Fruit fly (Drosophila melanogaster): ENCODE results near the gene CG14275.

- TF ChIP-seq ftz-f1 (GFP tag; optimal IDR thresholded peaks at IDR 0.05) (no peak), gem (tag; optimal IDR thresholded peaks at IDR 0.05) (peak; percentile 51), Hr78 (GFP tag; optimal IDR thresholded peaks at IDR 0.05) (no peak), maf-S (GFP tag; optimal IDR thresholded peaks at IDR 0.05) (no peak), nau (GFP tag; optimal IDR thresholded peaks at IDR 0.05) (no peak), Adf1 (GFP tag; IDR thresholded peaks at IDR 0.05) (no peak), CG16779 (GFP tag; IDR thresholded peaks at IDR 0.05) (no peak), Eip74EF (GFP tag; optimal IDR thresholded peaks at IDR 0.05) (no peak), Sox102F (GFP tag; optimal IDR thresholded peaks at IDR 0.05) (no peak), psq (GFP tag; optimal IDR thresholded peaks at IDR 0.05) (no peak), jumu (GFP tag; optimal IDR thresholded peaks at IDR 0.05) (no peak)
These were observed 1.4 kb downstream of the CG14275 start for dm6 chr2L:8328526-8329097.

Data from whole organism, embryonic.